Worm (Caenorhabditis elegans): ENCODE data around the gene C56G2.15.

Gene C56G2.15

ce11 chrIII:6341878-6342453 lies 25.7 kb downstream of the C56G2.15 start, which contains the start of gene rpn-13:
Gene rpn-13 (minus strand): TSS chrIII:6341928.
- TF ChIP-seq tbx-8 (GFP tag; optimal IDR thresholded peaks at IDR 0.05) (no peak), nhr-2 (tag; optimal IDR thresholded peaks at IDR 0.05) (no peak), M03D4.4 (tag; optimal IDR thresholded peaks at IDR 0.05) (peak; percentile 43), lin-32 (GFP tag; optimal IDR thresholded peaks at IDR 0.05) (no peak), ztf-11 (tag; optimal IDR thresholded peaks at IDR 0.05) (no peak), sem-2 (GFP tag; optimal IDR thresholded peaks at IDR 0.05) (no peak), ces-1 (GFP tag; optimal IDR thresholded peaks at IDR 0.05) (peak; percentile 33), lsy-2 (tag; optimal IDR thresholded peaks at IDR 0.05) (peak; percentile 97), ceh-43 (GFP tag; optimal IDR thresholded peaks at IDR 0.05) (peak; percentile 0), flh-1 (GFP tag; optimal IDR thresholded peaks at IDR 0.05) (no peak), blmp-1 (tag; optimal IDR thresholded peaks at IDR 0.05) (no peak), cnd-1 (tag; optimal IDR thresholded peaks at IDR 0.05) (no peak), ham-2 (GFP tag; optimal IDR thresholded peaks at IDR 0.05) (no peak), mep-1 (tag; optimal IDR thresholded peaks at IDR 0.05) (no peak), ceh-83 (GFP tag; optimal IDR thresholded peaks at IDR 0.05) (no peak), sptf-1 (tag; optimal IDR thresholded peaks at IDR 0.05) (no peak), elt-3 (tag; optimal IDR thresholded peaks at IDR 0.05) (no peak), lin-13 (tag; optimal IDR thresholded peaks at IDR 0.05) (peak; percentile 31), snpc-4 (tag; optimal IDR thresholded peaks at IDR 0.05) (no peak), unc-39 (tag; optimal IDR thresholded peaks at IDR 0.05) (no peak), ceh-39 (tag; optimal IDR thresholded peaks at IDR 0.05) (no peak), mab-5 (tag; optimal IDR thresholded peaks at IDR 0.05) (no peak), unc-120 (tag; optimal IDR thresholded peaks at IDR 0.05; ENCODE audit: poor library complexity, severe bottlenecking) (peak; percentile 95), mls-2 (tag; optimal IDR thresholded peaks at IDR 0.05) (no peak), nhr-12 (tag; optimal IDR thresholded peaks at IDR 0.05) (no peak), drap-1 (GFP tag; optimal IDR thresholded peaks at IDR 0.05) (peak; percentile 42), pha-4 (tag; optimal IDR thresholded peaks at IDR 0.05) (peak; percentile 10), elt-1 (tag; optimal IDR thresholded peaks at IDR 0.05; ENCODE audit: borderline replicate concordance, insufficient read depth) (no peak), nhr-28 (tag; optimal IDR thresholded peaks at IDR 0.05) (no peak), bed-3 (GFP tag; optimal IDR thresholded peaks at IDR 0.05) (no peak), nhr-237 (tag; optimal IDR thresholded peaks at IDR 0.05) (no peak)

DNA sequence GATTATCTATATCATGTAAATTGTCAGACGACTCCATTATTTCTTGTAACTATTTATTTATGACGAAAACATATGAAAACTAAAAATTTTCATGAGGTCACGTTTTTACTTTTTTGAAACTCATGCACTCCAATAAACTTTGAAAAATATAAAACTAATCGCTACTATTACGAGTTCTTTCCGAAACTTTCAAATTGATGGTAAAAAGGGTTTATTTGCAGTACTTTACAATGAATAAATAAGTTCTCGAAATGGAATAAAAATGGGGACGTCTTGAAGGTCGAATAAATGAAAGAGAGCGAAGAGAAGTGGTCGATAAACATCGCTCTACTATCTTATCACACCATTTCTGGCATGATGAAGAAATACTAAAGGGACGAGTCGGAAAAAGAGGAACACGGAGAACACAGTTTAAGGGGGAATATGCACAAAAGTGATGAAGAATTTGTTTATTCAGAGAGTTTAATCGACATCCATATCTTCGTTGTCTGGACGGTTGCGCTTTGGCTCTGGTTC lies 27.7 kb downstream of the C56G2.15 start, which contains the start of gene let-767:
TSS of gene let-767 (minus strand) at position 51 of the 516 bp plus-strand sequence.
- TF ChIP-seq ham-2 (GFP tag; optimal IDR thresholded peaks at IDR 0.05) (no peak), ceh-39 (tag; optimal IDR thresholded peaks at IDR 0.05) (no peak), blmp-1 (tag; optimal IDR thresholded peaks at IDR 0.05) (no peak), elt-3 (tag; optimal IDR thresholded peaks at IDR 0.05) (no peak), mep-1 (tag; optimal IDR thresholded peaks at IDR 0.05) (no peak), nhr-2 (tag; optimal IDR thresholded peaks at IDR 0.05) (no peak), nhr-237 (tag; optimal IDR thresholded peaks at IDR 0.05) (no peak), unc-39 (tag; optimal IDR thresholded peaks at IDR 0.05) (no peak), zip-8 (tag; optimal IDR thresholded peaks at IDR 0.05) (no peak), lin-13 (tag; optimal IDR thresholded peaks at IDR 0.05) (no peak), hlh-1 (tag; optimal IDR thresholded peaks at IDR 0.05) (no peak)

DNA sequence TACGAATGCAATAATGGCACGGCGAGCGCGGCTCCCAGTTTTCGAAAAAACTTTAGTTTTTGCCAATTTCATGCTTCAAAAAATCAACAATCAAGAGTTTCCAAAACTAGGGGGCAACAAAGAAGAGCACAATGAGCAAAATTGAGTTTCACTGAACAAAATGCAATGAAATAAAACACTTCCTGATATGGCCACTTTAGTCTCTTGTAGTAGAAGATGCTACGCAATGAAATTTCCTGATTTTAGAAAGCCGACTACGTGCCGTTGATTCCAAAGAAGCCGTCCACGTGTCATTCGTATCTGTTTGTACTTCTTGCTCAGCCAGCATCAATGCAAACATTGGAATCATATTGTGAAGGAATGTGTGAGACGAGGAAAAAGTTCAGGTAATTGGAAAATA lies 33.3 kb downstream of the C56G2.15 start:
- TF ChIP-seq unc-39 (tag; optimal IDR thresholded peaks at IDR 0.05) (no peak), tbx-8 (GFP tag; optimal IDR thresholded peaks at IDR 0.05) (no peak), ceh-39 (tag; optimal IDR thresholded peaks at IDR 0.05) (no peak), ces-1 (GFP tag; optimal IDR thresholded peaks at IDR 0.05) (peak; percentile 80)

DNA sequence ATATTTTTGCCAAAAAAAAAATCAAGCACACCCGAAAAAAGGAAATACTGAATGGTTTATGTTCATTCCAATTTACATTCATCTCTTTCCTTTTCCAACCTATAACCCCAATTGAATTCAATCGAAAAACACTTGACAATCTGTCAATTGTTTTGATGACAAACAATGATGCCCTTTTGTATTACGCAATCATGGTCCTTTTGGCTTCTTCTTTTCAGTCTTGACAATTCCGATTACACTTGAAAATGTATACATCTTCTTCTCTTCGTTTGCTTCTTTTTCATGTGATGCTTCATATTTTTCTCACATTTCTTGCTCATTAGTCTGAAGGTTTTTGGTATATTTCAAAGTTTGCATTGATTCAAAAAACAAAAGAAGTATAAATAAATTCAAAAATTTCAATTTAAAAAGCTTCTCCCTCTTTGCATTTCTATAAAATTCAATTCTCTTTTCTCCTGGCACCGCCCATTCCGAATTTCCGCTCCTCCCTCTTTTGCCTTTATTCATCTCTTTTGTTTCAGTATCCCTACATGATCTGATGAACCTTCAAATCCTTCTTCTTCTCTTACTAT lies 36.4 kb downstream of the C56G2.15 start, which contains the start of gene C56G2.4:
TSS of gene C56G2.4 (plus strand) at position 522 of the 572 bp plus-strand sequence.
- TF ChIP-seq elt-1 (tag; optimal IDR thresholded peaks at IDR 0.05; ENCODE audit: borderline replicate concordance, insufficient read depth) = no peak
- no peak for TF ChIP-seq mep-1 (tag; optimal IDR thresholded peaks at IDR 0.05)
- peak; percentile 90 for TF ChIP-seq zip-8 (tag; optimal IDR thresholded peaks at IDR 0.05)
- TF ChIP-seq M03D4.4 (tag; optimal IDR thresholded peaks at IDR 0.05) = no peak
- no peak for TF ChIP-seq elt-3 (tag; optimal IDR thresholded peaks at IDR 0.05)
- no peak for TF ChIP-seq nhr-2 (tag; optimal IDR thresholded peaks at IDR 0.05)
